Worm (Caenorhabditis elegans) whole organism, late embryonic: ENCODE data around the gene M04D8.4.

Source experiments
- ama-1 ChIP-seq: fragments of 150-350 bp; optimal IDR thresholded peaks from 2 replicates; lab custom pipeline; 2014
- ceh-45 ChIP-seq: fragments of 200-800 bp; sonication (Bioruptor generic); IDR thresholded peaks from 2 replicates; pipeline ENCODE4 v1.3.6; 2022; ENCODE audit warnings: missing genetic modification reagents, missing genetic modification characterization, missing compliant biosample characterization
- ceh-48 ChIP-seq: sonication (generic microtip); optimal IDR thresholded peaks from 2 replicates; lab custom pipeline; 2016; ENCODE audit warnings: missing genetic modification characterization, inconsistent platforms, missing compliant biosample characterization
- che-1 ChIP-seq: sonication (generic microtip); optimal IDR thresholded peaks from 2 replicates; lab custom pipeline; 2016; ENCODE audit warnings: mild to moderate bottlenecking, missing genetic modification characterization, missing compliant biosample characterization
- dmd-4 ChIP-seq: sonication (generic microtip); optimal IDR thresholded peaks from 2 replicates; lab custom pipeline; 2016; ENCODE audit warnings: borderline replicate concordance, missing genetic modification characterization, missing compliant biosample characterization
- dve-1 ChIP-seq: sonication (generic microtip); optimal IDR thresholded peaks from 2 replicates; lab custom pipeline; 2017; ENCODE audit warnings: antibody characterized with exemption, mild to moderate bottlenecking, missing genetic modification characterization, missing compliant biosample characterization
- hlh-13 ChIP-seq: fragments of 200-800 bp; sonication (Bioruptor generic); optimal IDR thresholded peaks from 2 replicates; lab custom pipeline; 2018; ENCODE audit warnings: mild to moderate bottlenecking, missing genetic modification characterization, missing compliant biosample characterization
- hlh-30 ChIP-seq: sonication (generic microtip); optimal IDR thresholded peaks from 2 replicates; lab custom pipeline; 2017; ENCODE audit warnings: antibody characterized with exemption, missing genetic modification characterization, missing compliant biosample characterization; ENCODE audit not compliant: insufficient read depth
- pat-9 ChIP-seq: fragments of 200-800 bp; sonication (Bioruptor generic); optimal IDR thresholded peaks from 2 replicates; lab custom pipeline; 2018; ENCODE audit warnings: mild to moderate bottlenecking, missing genetic modification characterization, moderate library complexity, missing compliant biosample characterization
- pros-1 ChIP-seq: fragments of 150-350 bp; optimal IDR thresholded peaks from 2 replicates; lab custom pipeline; 2014; ENCODE audit warnings: missing biosample characterization, missing genetic modification reagents, missing genetic modification characterization
- rnt-1 ChIP-seq: sonication (generic microtip); optimal IDR thresholded peaks from 2 replicates; lab custom pipeline; 2016; ENCODE audit warnings: missing genetic modification characterization, missing compliant biosample characterization
- unc-55 ChIP-seq: sonication (generic microtip); optimal IDR thresholded peaks from 2 replicates; lab custom pipeline; 2017; ENCODE audit warnings: missing biosample characterization, missing genetic modification reagents, missing genetic modification characterization
- ztf-16 ChIP-seq: sonication (generic microtip); optimal IDR thresholded peaks from 2 replicates; lab custom pipeline; 2017; ENCODE audit warnings: missing genetic modification characterization, missing compliant biosample characterization

ce11 chrIII:9991324-9991723 lies 39.1 kb downstream of the M04D8.4 start:
- TF ChIP-seq dve-1 (tag; lab: Kevin White, UChicago) (no peak), ceh-48 (tag; lab: Kevin White, UChicago) (no peak), dmd-4 (tag; lab: Kevin White, UChicago) (no peak), hlh-30 (tag; lab: Kevin White, UChicago) (no peak), che-1 (tag; lab: Kevin White, UChicago) (no peak), pat-9 (tag; lab: Kevin White, UChicago) (no peak), ztf-16 (tag; lab: Kevin White, UChicago) (no peak), ama-1 (lab: Kevin White, UChicago) (no peak), unc-55 (no peak), ceh-45 (GFP tag; lab: Robert Waterston, UW) (no peak), pros-1 (no peak), rnt-1 (no peak), hlh-13 (GFP tag; lab: Kevin White, UChicago) (no peak)
